Fruit fly (Drosophila melanogaster) whole organism, embryonic: ENCODE measurements around the gene Tnks.

Experiments used
- Asciz ChIP-seq: fragments of 200-800 bp; sonication (Bioruptor generic); optimal IDR thresholded peaks from 2 replicates; lab custom pipeline; 2017; ENCODE audit warnings: missing biosample characterization, mild to moderate bottlenecking, missing genetic modification characterization, missing genetic modification reagents
- Blimp-1 ChIP-seq: fragments of 200-800 bp; sonication (Bioruptor generic); optimal IDR thresholded peaks from 3 replicates; lab custom pipeline; 2018; ENCODE audit warnings: missing biosample characterization, missing genetic modification characterization, mild to moderate bottlenecking, moderate library complexity, missing genetic modification reagents
- CG10147 ChIP-seq: fragments of 200-800 bp; sonication (Bioruptor generic); optimal IDR thresholded peaks from 2 replicates; lab custom pipeline; 2019; ENCODE audit warnings: missing biosample characterization, mild to moderate bottlenecking, missing genetic modification characterization, moderate library complexity
- CG10321 ChIP-seq: fragments of 200-800 bp; sonication (Bioruptor generic); IDR thresholded peaks from 2 replicates; pipeline ENCODE4 v1.3.6; 2022; ENCODE audit warnings: missing biosample characterization, missing genetic modification characterization
- CG10979 ChIP-seq: fragments of 200-800 bp; sonication (Bioruptor generic); optimal IDR thresholded peaks from 2 replicates; lab custom pipeline; 2018; ENCODE audit warnings: missing biosample characterization, mild to moderate bottlenecking, missing genetic modification characterization, moderate library complexity
- CG11085 ChIP-seq: fragments of 200-800 bp; sonication (Bioruptor generic); IDR thresholded peaks from 2 replicates; pipeline ENCODE4 v1.3.6; 2022; ENCODE audit warnings: missing biosample characterization, missing genetic modification characterization
- CG12236 ChIP-seq: fragments of 200-800 bp; sonication (Bioruptor generic); optimal IDR thresholded peaks from 2 replicates; lab custom pipeline; 2016; ENCODE audit warnings: missing biosample characterization, missing genetic modification characterization
- CG14014 ChIP-seq: fragments of 200-800 bp; sonication (Bioruptor generic); IDR thresholded peaks from 2 replicates; pipeline ENCODE4 v1.3.6; 2022; ENCODE audit warnings: missing biosample characterization, missing genetic modification characterization
- CG1603 ChIP-seq: fragments of 200-800 bp; sonication (Bioruptor generic); optimal IDR thresholded peaks from 2 replicates; lab custom pipeline; 2019; ENCODE audit warnings: missing biosample characterization, mild to moderate bottlenecking, missing genetic modification characterization, moderate library complexity
- CG17361 ChIP-seq: fragments of 200-800 bp; sonication (Bioruptor generic); IDR thresholded peaks from 3 replicates; pipeline ENCODE4 v1.3.6; 2022; ENCODE audit warnings: missing biosample characterization, missing genetic modification characterization
- CG18262 ChIP-seq: fragments of 200-800 bp; optimal IDR thresholded peaks from 3 replicates; lab custom pipeline; 2019; ENCODE audit warnings: missing biosample characterization, mild to moderate bottlenecking, missing genetic modification characterization, moderate library complexity
- CG2202 ChIP-seq: fragments of 200-800 bp; sonication (Bioruptor generic); optimal IDR thresholded peaks from 2 replicates; lab custom pipeline; 2018; ENCODE audit warnings: missing biosample characterization, mild to moderate bottlenecking, missing genetic modification characterization
- CG3995 ChIP-seq: fragments of 200-800 bp; sonication (Bioruptor generic); optimal IDR thresholded peaks from 3 replicates; lab custom pipeline; 2016; ENCODE audit warnings: missing biosample characterization, missing genetic modification characterization
- CG4854 ChIP-seq: fragments of 200-800 bp; sonication (Bioruptor generic); optimal IDR thresholded peaks from 2 replicates; lab custom pipeline; 2016; ENCODE audit warnings: missing biosample characterization, missing genetic modification characterization, inconsistent platforms
- CG7372 ChIP-seq: fragments of 200-800 bp; sonication (Bioruptor generic); IDR thresholded peaks from 2 replicates; pipeline ENCODE4 v1.3.6; 2022; ENCODE audit warnings: missing biosample characterization, missing genetic modification characterization
- CG8089 ChIP-seq: fragments of 200-800 bp; sonication (Bioruptor generic); optimal IDR thresholded peaks from 3 replicates; lab custom pipeline; 2016; ENCODE audit warnings: missing biosample characterization, missing genetic modification characterization
- Camta ChIP-seq: fragments of 200-800 bp; sonication (Bioruptor generic); optimal IDR thresholded peaks from 2 replicates; lab custom pipeline; 2016; ENCODE audit warnings: missing biosample characterization, missing genetic modification characterization
- Drgx ChIP-seq: fragments of 200-800 bp; sonication (Bioruptor generic); IDR thresholded peaks from 2 replicates; pipeline ENCODE4 v1.3.6; 2022; ENCODE audit warnings: missing biosample characterization, missing genetic modification characterization
- Gug ChIP-seq: fragments of 200-800 bp; sonication (Bioruptor generic); IDR thresholded peaks from 4 replicates; pipeline ENCODE4 v1.3.6; 2022; ENCODE audit warnings: missing biosample characterization, missing genetic modification characterization
- HHEX ChIP-seq: fragments of 200-800 bp; sonication (Bioruptor generic); optimal IDR thresholded peaks from 3 replicates; lab custom pipeline; 2017; ENCODE audit warnings: missing biosample characterization, mild to moderate bottlenecking, missing genetic modification characterization, missing genetic modification reagents
- HLH3B ChIP-seq: fragments of 200-800 bp; sonication (Bioruptor generic); IDR thresholded peaks from 2 replicates; pipeline ENCODE4 v1.3.6; 2022; ENCODE audit warnings: missing biosample characterization, missing genetic modification characterization
- Kr ChIP-seq: fragments of 200-800 bp; sonication (Bioruptor generic); optimal IDR thresholded peaks from 2 replicates; lab custom pipeline; 2017; ENCODE audit warnings: missing biosample characterization, mild to moderate bottlenecking, missing genetic modification characterization
- MBD-R2 ChIP-seq: fragments of 200-800 bp; sonication (Bioruptor generic); IDR thresholded peaks from 2 replicates; pipeline ENCODE4 v1.3.6; 2022; ENCODE audit warnings: missing biosample characterization, missing genetic modification characterization
- Opbp ChIP-seq: fragments of 200-800 bp; sonication (Bioruptor generic); IDR thresholded peaks from 3 replicates; pipeline ENCODE4 v1.3.6; 2022; ENCODE audit warnings: missing biosample characterization, missing genetic modification characterization; ENCODE audit not compliant: partially characterized antibody
- Sox100B ChIP-seq: fragments of 200-800 bp; sonication (Bioruptor generic); optimal IDR thresholded peaks from 3 replicates; lab custom pipeline; 2018; ENCODE audit warnings: missing biosample characterization, mild to moderate bottlenecking, missing genetic modification characterization
- Ssrp ChIP-seq: fragments of 200-800 bp; sonication (Bioruptor generic); optimal IDR thresholded peaks from 2 replicates; lab custom pipeline; 2018; ENCODE audit warnings: missing biosample characterization, mild to moderate bottlenecking, missing genetic modification characterization, moderate library complexity
- bab2 ChIP-seq: fragments of 200-800 bp; sonication (Bioruptor generic); optimal IDR thresholded peaks from 2 replicates; lab custom pipeline; 2016; ENCODE audit warnings: missing biosample characterization, missing genetic modification characterization
- bcd ChIP-seq: fragments of 200-800 bp; sonication (Bioruptor generic); optimal IDR thresholded peaks from 2 replicates; lab custom pipeline; 2017; ENCODE audit warnings: missing biosample characterization, mild to moderate bottlenecking, missing genetic modification characterization
- bowl ChIP-seq: fragments of 200-800 bp; sonication (Bioruptor generic); IDR thresholded peaks from 2 replicates; pipeline ENCODE4 v1.3.6; 2022; ENCODE audit warnings: missing biosample characterization, missing genetic modification characterization
- cg ChIP-seq: fragments of 200-800 bp; sonication (Bioruptor generic); optimal IDR thresholded peaks from 3 replicates; lab custom pipeline; 2019; ENCODE audit warnings: missing biosample characterization, mild to moderate bottlenecking, missing genetic modification characterization, moderate library complexity
- chinmo ChIP-seq: fragments of 200-800 bp; sonication (Bioruptor generic); IDR thresholded peaks from 4 replicates; pipeline ENCODE4 v1.3.6; 2022; ENCODE audit warnings: missing biosample characterization, missing genetic modification characterization; ENCODE audit not compliant: partially characterized antibody
- ci ChIP-seq: fragments of 200-800 bp; sonication (Bioruptor generic); IDR thresholded peaks from 3 replicates; pipeline ENCODE4 v1.3.6; 2022; ENCODE audit warnings: missing biosample characterization, missing genetic modification characterization
- crol ChIP-seq: fragments of 200-800 bp; sonication (Bioruptor generic); IDR thresholded peaks from 2 replicates; pipeline ENCODE4 v1.3.6; 2022; ENCODE audit warnings: missing biosample characterization, missing genetic modification characterization
- dmrt99B ChIP-seq: fragments of 200-800 bp; sonication (Bioruptor generic); optimal IDR thresholded peaks from 2 replicates; lab custom pipeline; 2018; ENCODE audit warnings: missing biosample characterization, mild to moderate bottlenecking, missing genetic modification characterization, moderate library complexity
- gem ChIP-seq: fragments of 200-800 bp; sonication (Bioruptor generic); optimal IDR thresholded peaks from 2 replicates; lab custom pipeline; 2019; ENCODE audit warnings: missing biosample characterization, mild to moderate bottlenecking, missing genetic modification characterization, moderate library complexity
- gsb ChIP-seq: fragments of 200-800 bp; sonication (Bioruptor generic); IDR thresholded peaks from 2 replicates; pipeline ENCODE4 v1.3.6; 2022; ENCODE audit warnings: missing biosample characterization, missing genetic modification characterization
- peb ChIP-seq: fragments of 200-800 bp; sonication (Bioruptor generic); IDR thresholded peaks from 2 replicates; pipeline ENCODE4 v1.3.6; 2022; ENCODE audit warnings: missing biosample characterization, missing genetic modification characterization
- pho ChIP-seq: fragments of 200-800 bp; sonication (Bioruptor generic); optimal IDR thresholded peaks from 2 replicates; lab custom pipeline; 2016; ENCODE audit warnings: missing biosample characterization, missing genetic modification characterization
- ro ChIP-seq: fragments of 200-800 bp; sonication (Bioruptor generic); IDR thresholded peaks from 2 replicates; pipeline ENCODE4 v1.3.6; 2022; ENCODE audit warnings: missing biosample characterization, missing genetic modification characterization
- sens ChIP-seq: fragments of 200-800 bp; sonication (Bioruptor generic); peaks from one replicate; lab custom pipeline; 2016; ENCODE audit warnings: missing biosample characterization, missing genetic modification characterization
- sob ChIP-seq: fragments of 200-800 bp; sonication (Bioruptor generic); IDR thresholded peaks from 2 replicates; pipeline ENCODE4 v1.3.6; 2022; ENCODE audit warnings: missing biosample characterization, missing genetic modification characterization
- unpg ChIP-seq: fragments of 200-800 bp; sonication (Bioruptor generic); optimal IDR thresholded peaks from 3 replicates; lab custom pipeline; 2018; ENCODE audit warnings: missing biosample characterization, mild to moderate bottlenecking, missing genetic modification characterization, moderate library complexity
- z ChIP-seq: fragments of 200-800 bp; sonication (Bioruptor generic); IDR thresholded peaks from 3 replicates; pipeline ENCODE4 v1.3.6; 2022; ENCODE audit warnings: missing biosample characterization, missing genetic modification characterization

The Tnks gene

DNA sequence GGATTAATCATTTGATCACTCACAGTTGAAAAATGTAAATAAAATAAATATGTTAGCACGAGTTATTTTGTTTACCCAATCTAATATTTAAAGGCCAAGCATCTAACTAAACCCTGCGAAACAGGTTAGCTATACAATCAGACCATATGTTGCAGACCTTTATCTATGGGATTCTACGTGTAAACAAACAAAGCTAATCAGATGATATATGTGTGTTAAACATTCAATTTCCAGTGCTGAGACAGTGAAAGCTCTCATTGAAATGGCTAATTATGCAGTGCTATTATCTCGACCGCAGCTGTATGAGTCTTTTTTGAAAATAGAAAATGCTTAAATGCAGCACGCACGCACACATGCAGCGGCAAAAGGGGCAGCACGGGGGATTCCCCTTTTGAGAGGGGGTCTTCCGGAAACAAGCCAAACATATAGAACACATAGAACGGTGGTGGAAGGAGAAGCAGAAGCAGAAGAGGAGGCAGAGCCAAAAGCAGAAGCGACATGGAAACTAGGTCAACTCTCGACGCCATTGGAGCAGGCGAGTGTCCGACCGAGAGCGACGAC is 1.1 kb downstream of the Tnks start (continued):
- TF ChIP-seq unpg (GFP tag; lab: Kevin White, UChicago) (no peak), Sox100B (GFP tag; lab: Kevin White, UChicago) (no peak), CG8089 (GFP tag; lab: Kevin White, UChicago) (no peak), peb (GFP tag; lab: Robert Waterston, UW) (no peak), gsb (GFP tag; lab: Robert Waterston, UW) (no peak), CG12236 (no peak), pho (no peak), Opbp (GFP tag; lab: Robert Waterston, UW) (no peak), dmrt99B (tag; lab: Kevin White, UChicago) (peak; percentile 7), HHEX (no peak), cg (GFP tag; lab: Kevin White, UChicago) (peak; percentile 35), CG7372 (GFP tag; lab: Robert Waterston, UW) (no peak), chinmo (GFP tag; lab: Robert Waterston, UW) (0 out of 4 replicates have a peak, but pooled peaks have one; percentile 45), HLH3B (GFP tag; lab: Robert Waterston, UW) (no peak), bab2 (no peak), sob (GFP tag; lab: Robert Waterston, UW) (no peak), CG4854 (GFP tag; lab: Kevin White, UChicago) (no peak), sens (GFP tag; lab: Kevin White, UChicago) (peak; percentile 71), Ssrp (tag; lab: Kevin White, UChicago) (peak; percentile 10), Drgx (GFP tag; lab: Robert Waterston, UW) (peak; percentile 16; the same call in 1 of the 2 replicates), CG3995 (GFP tag; lab: Kevin White, UChicago) (no peak), bcd (GFP tag; lab: Kevin White, UChicago) (no peak), CG11085 (GFP tag; lab: Robert Waterston, UW) (no peak), CG1603 (tag; lab: Kevin White, UChicago) (peak; percentile 21), Gug (GFP tag; lab: Robert Waterston, UW) (no peak), CG10321 (GFP tag; lab: Robert Waterston, UW) (no peak), CG10147 (GFP tag; lab: Kevin White, UChicago) (no peak), MBD-R2 (GFP tag; lab: Robert Waterston, UW) (no peak), crol (GFP tag; lab: Robert Waterston, UW) (peak; percentile 87), bowl (GFP tag; lab: Robert Waterston, UW) (no peak), ci (peak; percentile 50; the same call in 1 of the 3 replicates), z (peak; percentile 86), Asciz (GFP tag; lab: Kevin White, UChicago) (peak; percentile 19), Kr (no peak), gem (tag; lab: Kevin White, UChicago) (peak; percentile 2), CG18262 (tag; lab: Kevin White, UChicago) (peak; percentile 9), CG17361 (GFP tag; lab: Robert Waterston, UW) (0 out of 3 replicates have a peak, but pooled peaks have one; percentile 20), CG2202 (no peak), CG14014 (GFP tag; lab: Robert Waterston, UW) (peak; percentile 9; the same call in 1 of the 2 replicates), Blimp-1 (GFP tag; lab: Kevin White, UChicago) (peak; percentile 25), Camta (no peak), CG10979 (tag; lab: Kevin White, UChicago) (peak; percentile 6), ro (GFP tag; lab: Robert Waterston, UW) (no peak)
- TF ChIP-seq, all 482 proteins: peak for 25
